1 worm cellular context compared by ENCODE assay signal in the genomic region with DNA sequence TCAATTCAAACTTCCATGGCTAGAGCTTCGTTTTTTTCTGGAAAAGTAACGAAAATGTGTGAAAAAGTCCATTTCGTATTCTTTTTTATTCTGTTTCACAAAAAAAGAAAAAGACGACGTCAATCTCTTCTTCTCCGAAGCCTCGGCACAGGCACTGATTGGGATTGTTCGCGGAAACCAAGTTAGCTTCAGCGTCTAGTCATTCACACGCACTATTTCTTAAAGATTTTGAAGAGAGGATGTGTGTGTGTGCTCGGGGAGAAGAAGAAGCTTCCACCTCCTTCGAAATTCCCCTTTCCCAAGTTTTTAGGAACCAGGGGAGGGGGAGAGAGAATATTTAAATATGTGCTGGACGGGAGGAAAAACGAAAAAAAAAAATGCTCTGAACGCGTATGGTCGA.
TF ChIP-seq lines count a peak whose summit lies in the region.

No protein-coding gene starts in this region.

TF ChIP-seq in whole organism, L1 larva, 84 proteins besides CTCF, POLR2A, EP300 and RAD21 (continued from another document):
- TF ChIP-seq nhr-85 (tag; lab: Kevin White, UChicago): no peak
- no peak for TF ChIP-seq zag-1 (tag; optimal IDR thresholded peaks at IDR 0.05; lab: Kevin White, UChicago)
- TF ChIP-seq lin-14 (GFP tag; optimal IDR thresholded peaks at IDR 0.05; lab: Kevin White, UChicago): peak; percentile 76
- TF ChIP-seq ceh-82 (tag; optimal IDR thresholded peaks at IDR 0.05; lab: Kevin White, UChicago): no peak
- no peak for TF ChIP-seq aha-1 (tag; optimal IDR thresholded peaks at IDR 0.05; lab: Kevin White, UChicago)
- no peak for TF ChIP-seq egl-27 (tag; optimal IDR thresholded peaks at IDR 0.05; lab: Kevin White, UChicago)
- no peak for TF ChIP-seq hlh-17 (GFP tag; optimal IDR thresholded peaks at IDR 0.05; lab: Kevin White, UChicago; ENCODE audit: borderline replicate concordance)
